Worm (Caenorhabditis elegans): ENCODE data around the gene pat-2.

Gene pat-2

ce11 chrIII:8848372-8848771 is 29.7 kb downstream of the pat-2 start, which contains the start of gene F44E2.7:
F44E2.7 (minus strand) TSS chrIII:8848472.
- no peak for TF ChIP-seq lin-11 (tag; optimal IDR thresholded peaks at IDR 0.05)
- no peak for TF ChIP-seq ama-1 (optimal IDR thresholded peaks at IDR 0.05)
- no peak for TF ChIP-seq mbf-1 (tag; optimal IDR thresholded peaks at IDR 0.05)
- no peak for TF ChIP-seq nhr-129 (tag; optimal IDR thresholded peaks at IDR 0.05)
- TF ChIP-seq ztf-4 (tag; optimal IDR thresholded peaks at IDR 0.05): no peak
- TF ChIP-seq lsy-2 (tag; optimal IDR thresholded peaks at IDR 0.05): no peak
- no peak for TF ChIP-seq skn-1 (tag; optimal IDR thresholded peaks at IDR 0.05)
- no peak for TF ChIP-seq nhr-25 (tag; optimal IDR thresholded peaks at IDR 0.05)
- TF ChIP-seq F13H6.1 (tag; optimal IDR thresholded peaks at IDR 0.05): no peak
- no peak for TF ChIP-seq crh-2 (tag; optimal IDR thresholded peaks at IDR 0.05)
- no peak for TF ChIP-seq dmd-4 (tag; optimal IDR thresholded peaks at IDR 0.05)
- no peak for TF ChIP-seq unc-39 (tag; optimal IDR thresholded peaks at IDR 0.05)
- no peak for TF ChIP-seq peb-1 (tag; optimal IDR thresholded peaks at IDR 0.05)
- TF ChIP-seq lin-39 (tag; optimal IDR thresholded peaks at IDR 0.05): no peak
- TF ChIP-seq aly-2 (tag; optimal IDR thresholded peaks at IDR 0.05): no peak
- no peak for TF ChIP-seq nhr-23 (tag; optimal IDR thresholded peaks at IDR 0.05)
- no peak for TF ChIP-seq gmeb-1 (tag; optimal IDR thresholded peaks at IDR 0.05)
- TF ChIP-seq unc-62 (GFP tag; optimal IDR thresholded peaks at IDR 0.05): no peak
- no peak for TF ChIP-seq ceh-16 (tag; optimal IDR thresholded peaks at IDR 0.05)

DNA sequence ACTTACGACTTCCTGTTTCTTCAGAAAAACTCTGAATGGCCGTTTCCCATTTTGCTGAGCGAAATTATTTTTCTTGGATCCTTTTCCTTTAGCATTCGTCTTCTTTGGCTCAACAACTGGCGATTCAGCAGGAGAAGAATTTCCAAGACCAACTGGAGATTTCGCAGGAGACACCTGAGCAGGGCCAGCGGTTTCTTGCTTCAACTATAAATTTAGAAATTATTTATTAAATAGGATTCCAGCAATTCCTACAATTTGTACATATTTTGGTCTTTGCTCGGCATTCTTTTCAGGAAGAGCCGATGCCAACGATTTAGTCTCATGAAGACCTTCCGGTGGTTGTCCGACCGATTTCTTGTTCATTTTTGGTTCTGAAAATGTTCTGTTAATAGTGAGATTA is 30.8 kb downstream of the pat-2 start, which contains the start of gene F44E2.8:
TSS of gene F44E2.8 (minus strand) at position 371 of the 400 bp plus-strand sequence.
- TF ChIP-seq nhr-21 (tag; optimal IDR thresholded peaks at IDR 0.05): no peak
- no peak for TF ChIP-seq ztf-1 (GFP tag; conservative IDR thresholded peaks at IDR 0.05)
- TF ChIP-seq alr-1 (tag; optimal IDR thresholded peaks at IDR 0.05): no peak
- TF ChIP-seq gmeb-1 (tag; optimal IDR thresholded peaks at IDR 0.05): no peak
- no peak for TF ChIP-seq nhr-129 (tag; optimal IDR thresholded peaks at IDR 0.05)
- TF ChIP-seq nhr-237 (tag; optimal IDR thresholded peaks at IDR 0.05): no peak

ce11 chrIII:8850482-8851047 is 31.9 kb downstream of the pat-2 start, which contains the start of gene F44E2.9:
F44E2.9 (minus strand) TSS chrIII:8850532.
- TF ChIP-seq nhr-11 (tag; optimal IDR thresholded peaks at IDR 0.05): no peak
- peak; percentile 91 for TF ChIP-seq gmeb-1 (tag; optimal IDR thresholded peaks at IDR 0.05)
- TF ChIP-seq sma-9 (GFP tag; optimal IDR thresholded peaks at IDR 0.05): peak; percentile 70
- TF ChIP-seq sma-9 (tag; optimal IDR thresholded peaks at IDR 0.05): no peak
- peak; percentile 87 for TF ChIP-seq C34F6.9 (tag; optimal IDR thresholded peaks at IDR 0.05)
- peak; percentile 31 for TF ChIP-seq lin-11 (tag; optimal IDR thresholded peaks at IDR 0.05)
- peak; percentile 90 for TF ChIP-seq unc-55 (GFP tag; optimal IDR thresholded peaks at IDR 0.05)
- TF ChIP-seq sma-3 (GFP tag; optimal IDR thresholded peaks at IDR 0.05): peak; percentile 60
- TF ChIP-seq nhr-6 (tag; optimal IDR thresholded peaks at IDR 0.05): peak; percentile 8
- TF ChIP-seq skn-1 (tag; optimal IDR thresholded peaks at IDR 0.05): peak; percentile 7
- TF ChIP-seq unc-62 (GFP tag; optimal IDR thresholded peaks at IDR 0.05): no peak
- no peak for TF ChIP-seq zag-1 (tag; optimal IDR thresholded peaks at IDR 0.05)
- peak; percentile 18 for TF ChIP-seq fos-1 (tag; optimal IDR thresholded peaks at IDR 0.05)
- no peak for TF ChIP-seq ztf-4 (tag; optimal IDR thresholded peaks at IDR 0.05)
- TF ChIP-seq nhr-23 (tag; optimal IDR thresholded peaks at IDR 0.05): no peak
- peak; percentile 45 to 84 for TF ChIP-seq lsy-2 (tag; optimal IDR thresholded peaks at IDR 0.05)
- peak; percentile 50 for TF ChIP-seq crh-2 (tag; optimal IDR thresholded peaks at IDR 0.05)
- TF ChIP-seq mdl-1 (tag; optimal IDR thresholded peaks at IDR 0.05): no peak
- peak; percentile 54 for TF ChIP-seq nhr-129 (tag; optimal IDR thresholded peaks at IDR 0.05)
- no peak for TF ChIP-seq egl-27 (tag; optimal IDR thresholded peaks at IDR 0.05)

DNA sequence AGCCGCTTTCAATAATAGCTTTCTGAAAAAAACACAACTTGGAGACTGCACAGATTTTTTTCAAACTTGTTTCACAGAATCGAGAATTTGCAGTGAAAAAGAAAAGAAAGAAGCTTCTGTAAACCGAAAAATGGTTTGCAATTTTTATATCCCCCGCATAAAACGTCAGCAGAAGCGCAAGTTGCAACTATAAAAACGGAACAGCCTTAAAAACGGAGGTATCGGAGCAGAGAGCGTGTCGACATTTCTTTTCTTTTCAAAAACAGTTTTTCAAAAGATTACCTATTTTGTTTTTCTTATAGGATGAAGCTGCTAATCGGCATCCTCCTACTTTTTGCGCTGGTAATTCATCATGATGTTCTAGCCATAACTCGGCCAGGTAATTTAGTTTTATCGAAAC is 33.3 kb downstream of the pat-2 start, which contains the start of gene plg-1:
TSS of gene plg-1 (plus strand) at position 301 of the 400 bp plus-strand sequence.
- TF ChIP-seq nhr-25 (tag; optimal IDR thresholded peaks at IDR 0.05) (no peak), skn-1 (tag; optimal IDR thresholded peaks at IDR 0.05) (no peak), zag-1 (tag; optimal IDR thresholded peaks at IDR 0.05) (no peak), ztf-4 (tag; optimal IDR thresholded peaks at IDR 0.05) (no peak), ceh-82 (tag; optimal IDR thresholded peaks at IDR 0.05) (no peak), egl-27 (tag; optimal IDR thresholded peaks at IDR 0.05) (no peak), ama-1 (optimal IDR thresholded peaks at IDR 0.05) (no peak), ztf-1 (GFP tag; conservative IDR thresholded peaks at IDR 0.05) (no peak), nhr-11 (tag; optimal IDR thresholded peaks at IDR 0.05) (no peak), elt-3 (tag; optimal IDR thresholded peaks at IDR 0.05) (no peak), peb-1 (tag; optimal IDR thresholded peaks at IDR 0.05) (no peak), snpc-4 (tag; optimal IDR thresholded peaks at IDR 0.05) (no peak)
